Worm (Caenorhabditis elegans): Measurements from ENCODE around the gene Y43F8B.28.

Gene Y43F8B.28

ce11 chrV:19519511-19519934, 34.4 kb downstream of the Y43F8B.28 start (continued):
- TF ChIP-seq snu-23 (GFP tag; optimal IDR thresholded peaks at IDR 0.05) (no peak), dsc-1 (tag; optimal IDR thresholded peaks at IDR 0.05) (no peak), tlp-1 (tag; optimal IDR thresholded peaks at IDR 0.05) (no peak), pag-3 (tag; optimal IDR thresholded peaks at IDR 0.05; ENCODE audit: borderline replicate concordance, insufficient read depth) (no peak), aly-2 (tag; optimal IDR thresholded peaks at IDR 0.05) (no peak), nhr-71 (tag; optimal IDR thresholded peaks at IDR 0.05) (peak; percentile 28), ztf-11 (tag; optimal IDR thresholded peaks at IDR 0.05) (no peak), ceh-88 (GFP tag; IDR thresholded peaks at IDR 0.05) (no peak), xbp-1 (tag; optimal IDR thresholded peaks at IDR 0.05) (no peak), vab-15 (tag; optimal IDR thresholded peaks at IDR 0.05) (no peak), tbx-2 (tag; optimal IDR thresholded peaks at IDR 0.05) (no peak), ceh-82 (tag; optimal IDR thresholded peaks at IDR 0.05) (no peak), nhr-77 (tag; optimal IDR thresholded peaks at IDR 0.05) (no peak), sptf-1 (tag; optimal IDR thresholded peaks at IDR 0.05) (no peak), elt-2 (tag; optimal IDR thresholded peaks at IDR 0.05) (no peak), C34B4.2 (tag; optimal IDR thresholded peaks at IDR 0.05) (no peak), alr-1 (tag; optimal IDR thresholded peaks at IDR 0.05; ENCODE audit: borderline replicate concordance) (no peak), ceh-90 (tag; optimal IDR thresholded peaks at IDR 0.05) (no peak), egl-27 (tag; optimal IDR thresholded peaks at IDR 0.05) (no peak), F16B12.6 (tag; optimal IDR thresholded peaks at IDR 0.05) (no peak), ets-5 (GFP tag; IDR thresholded peaks at IDR 0.05) (no peak), skn-1 (tag; optimal IDR thresholded peaks at IDR 0.05) (peak; percentile 37), fos-1 (tag; optimal IDR thresholded peaks at IDR 0.05) (no peak), unc-30 (tag; optimal IDR thresholded peaks at IDR 0.05) (no peak), efl-1 (optimal IDR thresholded peaks at IDR 0.05) (no peak), efl-1 (GFP tag; optimal IDR thresholded peaks at IDR 0.05 in 1 of 2) (no peak), nhr-28 (tag; optimal IDR thresholded peaks at IDR 0.05) (no peak), snpc-4 (tag; optimal IDR thresholded peaks at IDR 0.05) (no peak), elt-3 (tag; optimal IDR thresholded peaks at IDR 0.05) (no peak), zag-1 (tag; optimal IDR thresholded peaks at IDR 0.05) (no peak), lin-14 (GFP tag; optimal IDR thresholded peaks at IDR 0.05) (no peak), lir-3 (tag; optimal IDR thresholded peaks at IDR 0.05; ENCODE audit: poor library complexity) (no peak), pax-3 (tag; optimal IDR thresholded peaks at IDR 0.05) (no peak), mef-2 (tag; optimal IDR thresholded peaks at IDR 0.05) (no peak), nhr-20 (tag; optimal IDR thresholded peaks at IDR 0.05) (no peak), lin-15B (tag; optimal IDR thresholded peaks at IDR 0.05) (no peak), ama-1 (optimal IDR thresholded peaks at IDR 0.05) (peak; percentile 50), nhr-19 (GFP tag; conservative IDR thresholded peaks at IDR 0.05) (peak; percentile 53), blmp-1 (tag; optimal IDR thresholded peaks at IDR 0.05) (no peak), ces-1 (GFP tag; optimal IDR thresholded peaks at IDR 0.05) (no peak), unc-130 (tag; optimal IDR thresholded peaks at IDR 0.05) (no peak), fkh-4 (tag; optimal IDR thresholded peaks at IDR 0.05; ENCODE audit: borderline replicate concordance) (no peak), swsn-7 (tag; optimal IDR thresholded peaks at IDR 0.05) (no peak), fkh-8 (tag; optimal IDR thresholded peaks at IDR 0.05) (no peak), lsy-2 (tag; optimal IDR thresholded peaks at IDR 0.05) (peak in 1 of 2 experiments; percentile 48), hlh-17 (GFP tag; optimal IDR thresholded peaks at IDR 0.05; ENCODE audit: borderline replicate concordance) (no peak), hlh-4 (tag; optimal IDR thresholded peaks at IDR 0.05) (no peak), irx-1 (tag; optimal IDR thresholded peaks at IDR 0.05) (no peak), mep-1 (tag; optimal IDR thresholded peaks at IDR 0.05) (peak; percentile 74), lin-13 (GFP tag; optimal IDR thresholded peaks at IDR 0.05) (no peak), nhr-237 (tag; optimal IDR thresholded peaks at IDR 0.05) (no peak), hpl-2 (GFP tag; optimal IDR thresholded peaks at IDR 0.05) (no peak), rnt-1 (tag; optimal IDR thresholded peaks at IDR 0.05) (no peak), mab-9 (GFP tag; IDR thresholded peaks at IDR 0.05) (0 out of 2 replicates have a peak, but pooled peaks have one; percentile 17)
